Fruit fly (Drosophila melanogaster): ENCODE results near the gene Tengl2.

Tengl2 gene

DNA sequence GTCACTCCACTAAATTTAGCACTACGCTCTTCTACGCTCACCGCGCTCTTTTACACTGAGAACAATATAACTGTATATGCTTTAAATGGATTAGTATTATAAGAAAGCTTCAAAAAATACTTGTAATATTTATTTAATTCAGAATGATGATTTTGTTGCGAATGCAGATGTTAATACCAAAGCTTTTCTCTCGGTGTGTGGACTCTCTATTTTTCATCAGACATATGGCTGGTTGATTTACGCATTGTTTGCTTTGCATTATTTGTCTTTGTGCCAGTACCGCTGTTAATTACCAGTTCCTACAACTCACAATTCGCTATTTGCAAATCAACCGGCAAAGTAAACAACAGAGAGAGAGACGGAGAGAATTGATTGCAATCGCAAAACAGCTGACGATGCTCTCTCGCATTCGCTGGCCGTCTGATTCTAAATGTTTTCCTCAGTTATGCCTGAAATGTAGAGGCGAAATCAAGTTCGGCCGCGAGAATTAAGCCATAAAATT is 17.5 kb downstream of the Tengl2 start (continued):
- peak; percentile 95 for TF ChIP-seq jumu (GFP tag; optimal IDR thresholded peaks at IDR 0.05)
- TF ChIP-seq zen (tag; optimal IDR thresholded peaks at IDR 0.05): peak; percentile 94
- peak; percentile 94 for TF ChIP-seq shn (GFP tag; optimal IDR thresholded peaks at IDR 0.05)
- TF ChIP-seq CG1792 (GFP tag; optimal IDR thresholded peaks at IDR 0.05): peak; percentile 91
- TF ChIP-seq fru (optimal IDR thresholded peaks at IDR 0.05): no peak
- peak; percentile 98 for TF ChIP-seq CG9817 (tag; optimal IDR thresholded peaks at IDR 0.05)
- peak; percentile 93 for TF ChIP-seq CG4820 (GFP tag; optimal IDR thresholded peaks at IDR 0.05)
- TF ChIP-seq Mrtf (GFP tag; IDR thresholded peaks at IDR 0.05): peak; percentile 98
- peak; percentile 97 for TF ChIP-seq pho (GFP tag; optimal IDR thresholded peaks at IDR 0.05)
- peak; percentile 94 for TF ChIP-seq Side (GFP tag; optimal IDR thresholded peaks at IDR 0.05)
- peak; percentile 98 for TF ChIP-seq Dbx (GFP tag; IDR thresholded peaks at IDR 0.05)
- peak; percentile 96 for TF ChIP-seq schlank (tag; optimal IDR thresholded peaks at IDR 0.05)
- peak; percentile 95 for TF ChIP-seq toy (GFP tag; IDR thresholded peaks at IDR 0.05)
- TF ChIP-seq Dll (GFP tag; IDR thresholded peaks at IDR 0.05; ENCODE audit: partially characterized antibody): no peak
- peak; percentile 90 for TF ChIP-seq fd64A (GFP tag; optimal IDR thresholded peaks at IDR 0.05)
- TF ChIP-seq gt (GFP tag; IDR thresholded peaks at IDR 0.05): peak; percentile 91
- TF ChIP-seq stwl (tag; optimal IDR thresholded peaks at IDR 0.05): peak; percentile 16
- TF ChIP-seq CG15073 (GFP tag; optimal IDR thresholded peaks at IDR 0.05): peak; percentile 76
- peak; percentile 95 for TF ChIP-seq CG17361 (GFP tag; IDR thresholded peaks at IDR 0.05)
- peak; percentile 94 for TF ChIP-seq CG12104 (GFP tag; optimal IDR thresholded peaks at IDR 0.05)
- peak; percentile 90 for TF ChIP-seq tup (GFP tag; optimal IDR thresholded peaks at IDR 0.05)
- peak; percentile 66 for TF ChIP-seq YL-1 (GFP tag; optimal IDR thresholded peaks at IDR 0.05)
- TF ChIP-seq CG6854 (GFP tag; optimal IDR thresholded peaks at IDR 0.05): peak; percentile 94
- peak; percentile 94 for TF ChIP-seq ems (GFP tag; optimal IDR thresholded peaks at IDR 0.05)
- peak; percentile 98 for TF ChIP-seq gro (GFP tag; optimal IDR thresholded peaks at IDR 0.05)
- TF ChIP-seq Sry-δ (GFP tag; optimal IDR thresholded peaks at IDR 0.05): peak; percentile 51
- TF ChIP-seq Vsx1 (GFP tag; optimal IDR thresholded peaks at IDR 0.05): peak; percentile 85
- TF ChIP-seq slp2 (GFP tag; optimal IDR thresholded peaks at IDR 0.05): peak; percentile 90
- TF ChIP-seq CG13775 (GFP tag; optimal IDR thresholded peaks at IDR 0.05): peak; percentile 94
- peak; percentile 97 for TF ChIP-seq Mad (GFP tag; optimal IDR thresholded peaks at IDR 0.05)
- no peak for TF ChIP-seq CG6791 (GFP tag; IDR thresholded peaks at IDR 0.05; ENCODE audit: partially characterized antibody)
- TF ChIP-seq Trl (optimal IDR thresholded peaks at IDR 0.05): peak; percentile 56 to 92
- TF ChIP-seq Trl (GFP tag; optimal IDR thresholded peaks at IDR 0.05): peak; percentile 87
- TF ChIP-seq Xbp1 (GFP tag; optimal IDR thresholded peaks at IDR 0.05): peak; percentile 95
- peak; percentile 90 for TF ChIP-seq CG8765 (GFP tag; IDR thresholded peaks at IDR 0.05)
- peak; percentile 95 for TF ChIP-seq CG1529 (GFP tag; optimal IDR thresholded peaks at IDR 0.05)
- TF ChIP-seq lbe (GFP tag; optimal IDR thresholded peaks at IDR 0.05): peak; percentile 97
- no peak for TF ChIP-seq sc (optimal IDR thresholded peaks at IDR 0.05)
- peak; percentile 93 for TF ChIP-seq sc (GFP tag; optimal IDR thresholded peaks at IDR 0.05)
- TF ChIP-seq Lim3 (GFP tag; IDR thresholded peaks at IDR 0.05): peak; percentile 81
- no peak for TF ChIP-seq bbx (GFP tag; IDR thresholded peaks at IDR 0.05; ENCODE audit: partially characterized antibody)
- TF ChIP-seq CG5180 (GFP tag; optimal IDR thresholded peaks at IDR 0.05): peak; percentile 86
- TF ChIP-seq Lpt (GFP tag; optimal IDR thresholded peaks at IDR 0.05): no peak
- peak; percentile 89 for TF ChIP-seq Max (GFP tag; optimal IDR thresholded peaks at IDR 0.05)
- TF ChIP-seq Doc3 (GFP tag; IDR thresholded peaks at IDR 0.05; ENCODE audit: partially characterized antibody): no peak
- TF ChIP-seq mld (GFP tag; IDR thresholded peaks at IDR 0.05; ENCODE audit: partially characterized antibody): no peak
- peak; percentile 87 for TF ChIP-seq ERR (GFP tag; optimal IDR thresholded peaks at IDR 0.05)
- TF ChIP-seq CG9609 (GFP tag; optimal IDR thresholded peaks at IDR 0.05): peak; percentile 94
- TF ChIP-seq CG6689 (GFP tag; IDR thresholded peaks at IDR 0.05): peak; percentile 97
- peak; percentile 98 for TF ChIP-seq CG12391 (tag; optimal IDR thresholded peaks at IDR 0.05)
- TF ChIP-seq crp (GFP tag; optimal IDR thresholded peaks at IDR 0.05): peak in 1 of 2 experiments; percentile 73
